Fruit fly (Drosophila melanogaster) whole organism, pupa: ENCODE measurements around the gene Sdic1.
"Not testable (repeated sequence)": the region's sequence is repeated elsewhere in the genome, so short reads cannot be mapped to it uniquely, and the experiment has no call there.

Experiments used
- CG17806 ChIP-seq: fragments of 200-800 bp; sonication (Bioruptor generic); optimal IDR thresholded peaks from 2 replicates; lab custom pipeline; 2018; ENCODE audit warnings: missing biosample characterization, mild to moderate bottlenecking, missing genetic modification characterization, moderate library complexity
- CG34367 ChIP-seq: fragments of 200-800 bp; sonication (Bioruptor generic); optimal IDR thresholded peaks from 2 replicates; lab custom pipeline; 2018; ENCODE audit warnings: missing biosample characterization, mild to moderate bottlenecking, missing genetic modification characterization
- D1 ChIP-seq: fragments of 200-800 bp; sonication (Bioruptor generic); optimal IDR thresholded peaks from 2 replicates; lab custom pipeline; 2018; ENCODE audit warnings: missing biosample characterization, mild to moderate bottlenecking, missing genetic modification characterization, moderate library complexity
- Pif1B ChIP-seq: fragments of 200-800 bp; sonication (Bioruptor generic); optimal IDR thresholded peaks from 3 replicates; lab custom pipeline; 2016; ENCODE audit warnings: missing biosample characterization, missing genetic modification characterization

- not testable (repeated sequence) for TF ChIP-seq D1 (tag; lab: Kevin White, UChicago); Pif1B (GFP tag; lab: Kevin White, UChicago); CG34367 (tag; lab: Kevin White, UChicago); CG17806 (tag; lab: Kevin White, UChicago)
Observed at dm6 chrX:20178538-20178937, at the start of gene Sdic1.
